Fruit fly (Drosophila melanogaster) whole organism, embryonic: Measurements from ENCODE around the gene mRpL27.

ENCODE experiments used
- Antp ChIP-seq: fragments of 200-800 bp; sonication (Bioruptor generic); optimal IDR thresholded peaks from 3 replicates; lab custom pipeline; 2016; ENCODE audit warnings: missing biosample characterization, missing genetic modification characterization
- Asciz ChIP-seq: fragments of 200-800 bp; sonication (Bioruptor generic); optimal IDR thresholded peaks from 2 replicates; lab custom pipeline; 2017; ENCODE audit warnings: missing biosample characterization, mild to moderate bottlenecking, missing genetic modification characterization, missing genetic modification reagents
- Awh ChIP-seq: fragments of 200-800 bp; sonication (Bioruptor generic); IDR thresholded peaks from 2 replicates; pipeline ENCODE4, ENCODE4 v1.3.6; 2022; ENCODE audit warnings: missing biosample characterization, missing genetic modification characterization
- Bdp1 ChIP-seq: fragments of 200-800 bp; sonication (Bioruptor generic); optimal IDR thresholded peaks from 3 replicates; lab custom pipeline; 2016; ENCODE audit warnings: missing biosample characterization, missing genetic modification characterization
- CG11560 ChIP-seq: fragments of 200-800 bp; sonication (Bioruptor generic); IDR thresholded peaks from 3 replicates; pipeline ENCODE4 v1.3.6; 2022; ENCODE audit warnings: missing biosample characterization, missing genetic modification characterization
- CG11695 ChIP-seq: fragments of 200-800 bp; sonication (Bioruptor generic); IDR thresholded peaks from 3 replicates; pipeline ENCODE4 v1.3.6; 2022; ENCODE audit warnings: missing biosample characterization, missing genetic modification characterization
- CG12744 ChIP-seq: fragments of 200-800 bp; sonication (Bioruptor generic); optimal IDR thresholded peaks from 2 replicates; lab custom pipeline; 2016; ENCODE audit warnings: missing biosample characterization, missing genetic modification characterization
- CG17186 ChIP-seq: fragments of 200-800 bp; sonication (Bioruptor generic); optimal IDR thresholded peaks from 3 replicates; lab custom pipeline; 2017; ENCODE audit warnings: missing biosample characterization, missing genetic modification reagents, missing genetic modification characterization
- CG17359 ChIP-seq: fragments of 200-800 bp; sonication (Bioruptor generic); optimal IDR thresholded peaks from 3 replicates; lab custom pipeline; 2018; ENCODE audit warnings: missing biosample characterization, mild to moderate bottlenecking, missing genetic modification characterization, moderate library complexity
- CG17912 ChIP-seq: fragments of 200-800 bp; sonication (Bioruptor generic); optimal IDR thresholded peaks from 2 replicates; lab custom pipeline; 2018; ENCODE audit warnings: missing biosample characterization, mild to moderate bottlenecking, missing genetic modification characterization
- CG1832 ChIP-seq: fragments of 200-800 bp; sonication (Bioruptor generic); optimal IDR thresholded peaks from 2 replicates; lab custom pipeline; 2017; ENCODE audit warnings: missing biosample characterization, mild to moderate bottlenecking, missing genetic modification characterization, inconsistent platforms
- CG3726 ChIP-seq: fragments of 200-800 bp; sonication (Bioruptor generic); IDR thresholded peaks from 3 replicates; pipeline ENCODE4, ENCODE4 v1.3.6; 2022; ENCODE audit warnings: missing biosample characterization, missing genetic modification characterization
- CG3847 ChIP-seq: fragments of 200-800 bp; sonication (Bioruptor generic); IDR thresholded peaks from 2 replicates; pipeline ENCODE4 v1.3.6; 2022; ENCODE audit warnings: missing biosample characterization, missing genetic modification characterization
- CG4617 ChIP-seq: fragments of 200-800 bp; sonication (Bioruptor generic); optimal IDR thresholded peaks from 3 replicates; lab custom pipeline; 2016; ENCODE audit warnings: missing biosample characterization, missing genetic modification characterization, borderline replicate concordance
- CG6683 ChIP-seq: fragments of 200-800 bp; sonication (Bioruptor generic); optimal IDR thresholded peaks from 2 replicates; lab custom pipeline; 2017; ENCODE audit warnings: missing biosample characterization, mild to moderate bottlenecking, missing genetic modification characterization, missing genetic modification reagents
- CG6791 ChIP-seq: fragments of 200-800 bp; sonication (Bioruptor generic); IDR thresholded peaks from 3 replicates; pipeline ENCODE4 v1.3.6; 2022; ENCODE audit warnings: missing biosample characterization, missing genetic modification characterization; ENCODE audit not compliant: partially characterized antibody
- CG7372 ChIP-seq: fragments of 200-800 bp; sonication (Bioruptor generic); IDR thresholded peaks from 2 replicates; pipeline ENCODE4 v1.3.6; 2022; ENCODE audit warnings: missing biosample characterization, missing genetic modification characterization
- CG8359 ChIP-seq: fragments of 200-800 bp; sonication (Bioruptor generic); optimal IDR thresholded peaks from 2 replicates; lab custom pipeline; 2017; ENCODE audit warnings: missing biosample characterization, mild to moderate bottlenecking, missing genetic modification characterization, borderline replicate concordance
- Camta ChIP-seq: fragments of 200-800 bp; sonication (Bioruptor generic); optimal IDR thresholded peaks from 2 replicates; lab custom pipeline; 2016; ENCODE audit warnings: missing biosample characterization, missing genetic modification characterization
- CoRest ChIP-seq: fragments of 200-800 bp; sonication (Bioruptor generic); optimal IDR thresholded peaks from 3 replicates; lab custom pipeline; 2018; ENCODE audit warnings: missing biosample characterization, mild to moderate bottlenecking, missing genetic modification characterization, moderate library complexity
- Dbx ChIP-seq: fragments of 200-800 bp; sonication (Bioruptor generic); IDR thresholded peaks from 3 replicates; pipeline ENCODE4 v1.3.6; 2022; ENCODE audit warnings: missing biosample characterization, missing genetic modification characterization
- Dll ChIP-seq: fragments of 200-800 bp; sonication (Bioruptor generic); IDR thresholded peaks from 4 replicates; pipeline ENCODE4 v1.3.6; 2022; ENCODE audit warnings: missing biosample characterization, missing genetic modification characterization; ENCODE audit not compliant: partially characterized antibody
- Doc3 ChIP-seq: fragments of 200-800 bp; sonication (Bioruptor generic); IDR thresholded peaks from 3 replicates; pipeline ENCODE4 v1.3.6; 2022; ENCODE audit warnings: missing biosample characterization, missing genetic modification characterization; ENCODE audit not compliant: partially characterized antibody
- Fer1 ChIP-seq: fragments of 200-800 bp; sonication (Bioruptor generic); optimal IDR thresholded peaks from 2 replicates; lab custom pipeline; 2017; ENCODE audit warnings: missing biosample characterization, mild to moderate bottlenecking, missing genetic modification characterization
- Hey ChIP-seq: fragments of 200-800 bp; sonication (Bioruptor generic); optimal IDR thresholded peaks from 3 replicates; lab custom pipeline; 2018; ENCODE audit warnings: missing biosample characterization, mild to moderate bottlenecking, missing genetic modification characterization
- Hr3 ChIP-seq: fragments of 200-800 bp; sonication (Bioruptor generic); optimal IDR thresholded peaks from 3 replicates; lab custom pipeline; 2016; ENCODE audit warnings: missing biosample characterization, missing genetic modification characterization
- Hsf ChIP-seq: fragments of 200-800 bp; sonication (Bioruptor generic); optimal IDR thresholded peaks from 3 replicates; lab custom pipeline; 2016; ENCODE audit warnings: missing biosample characterization, missing genetic modification characterization
- NC2α ChIP-seq: fragments of 200-800 bp; sonication (Bioruptor generic); optimal IDR thresholded peaks from 2 replicates; lab custom pipeline; 2016; ENCODE audit warnings: missing biosample characterization, missing genetic modification characterization
- NFAT ChIP-seq: fragments of 200-800 bp; sonication (Bioruptor generic); IDR thresholded peaks from 2 replicates; pipeline ENCODE4 v1.3.6; 2022; ENCODE audit warnings: missing biosample characterization, missing genetic modification characterization
- Six4 ChIP-seq: fragments of 200-800 bp; sonication (Bioruptor generic); optimal IDR thresholded peaks from 2 replicates; lab custom pipeline; 2016; ENCODE audit warnings: missing biosample characterization, missing genetic modification characterization
- Sry-β ChIP-seq: fragments of 200-800 bp; sonication (Bioruptor generic); optimal IDR thresholded peaks from 2 replicates; lab custom pipeline; 2018; ENCODE audit warnings: missing biosample characterization, mild to moderate bottlenecking, missing genetic modification characterization, moderate library complexity
- YL-1 ChIP-seq: fragments of 200-800 bp; sonication (Bioruptor generic); optimal IDR thresholded peaks from 3 replicates; lab custom pipeline; 2017; ENCODE audit warnings: missing biosample characterization, mild to moderate bottlenecking, missing genetic modification characterization
- ato ChIP-seq: fragments of 200-800 bp; sonication (Bioruptor generic); IDR thresholded peaks from 2 replicates; pipeline ENCODE4 v1.3.6; 2022; ENCODE audit warnings: missing biosample characterization, missing genetic modification characterization; ENCODE audit not compliant: partially characterized antibody
- bowl ChIP-seq: fragments of 200-800 bp; sonication (Bioruptor generic); IDR thresholded peaks from 2 replicates; pipeline ENCODE4 v1.3.6; 2022; ENCODE audit warnings: missing biosample characterization, missing genetic modification characterization
- br ChIP-seq: fragments of >200 bp; optimal IDR thresholded peaks from 2 replicates; lab custom pipeline; 2017
- croc ChIP-seq: fragments of 200-800 bp; sonication (Bioruptor generic); conservative IDR thresholded peaks from 3 replicates; pipeline ENCODE4 v1.3.6; 2022; ENCODE audit warnings: missing biosample characterization, missing genetic modification characterization
- dm ChIP-seq: fragments of 200-800 bp; sonication (Bioruptor generic); optimal IDR thresholded peaks from 3 replicates; lab custom pipeline; 2016; ENCODE audit warnings: missing biosample characterization, missing genetic modification characterization
- dpn ChIP-seq, 2 experiments: fragments of 200-800 bp; sonication (Bioruptor generic); optimal IDR thresholded peaks; 3 replicates each; lab custom pipeline; 2016; ENCODE audit warnings: missing biosample characterization in 2 of 2, missing genetic modification characterization in 2 of 2
- fd3F ChIP-seq: fragments of 200-800 bp; sonication (Bioruptor generic); optimal IDR thresholded peaks from 2 replicates; lab custom pipeline; 2018; ENCODE audit warnings: missing biosample characterization, mild to moderate bottlenecking, missing genetic modification characterization, moderate library complexity
- kay ChIP-seq: fragments of 200-800 bp; sonication (Bioruptor generic); optimal IDR thresholded peaks from 2 replicates; lab custom pipeline; 2016; ENCODE audit warnings: missing biosample characterization, missing genetic modification characterization
- ken ChIP-seq: fragments of 200-800 bp; sonication (Bioruptor generic); IDR thresholded peaks from 3 replicates; pipeline ENCODE4 v1.3.6; 2022; ENCODE audit warnings: missing biosample characterization, missing genetic modification characterization
- klu ChIP-seq: fragments of 200-800 bp; sonication (Bioruptor generic); IDR thresholded peaks from 2 replicates; pipeline ENCODE4 v1.3.6; 2022; ENCODE audit warnings: missing biosample characterization, missing genetic modification characterization
- mld ChIP-seq: fragments of 200-800 bp; sonication (Bioruptor generic); IDR thresholded peaks from 3 replicates; pipeline ENCODE4 v1.3.6; 2022; ENCODE audit warnings: missing biosample characterization, missing genetic modification characterization; ENCODE audit not compliant: partially characterized antibody
- nmo ChIP-seq: fragments of 200-800 bp; sonication (Bioruptor generic); optimal IDR thresholded peaks from 2 replicates; lab custom pipeline; 2018; ENCODE audit warnings: missing biosample characterization, mild to moderate bottlenecking, missing genetic modification characterization, moderate library complexity
- row ChIP-seq: fragments of 200-800 bp; sonication (Bioruptor generic); IDR thresholded peaks from 3 replicates; pipeline ENCODE4 v1.3.6; 2022; ENCODE audit warnings: missing biosample characterization, missing genetic modification characterization
- scrt ChIP-seq: fragments of 200-800 bp; sonication (Bioruptor generic); optimal IDR thresholded peaks from 2 replicates; lab custom pipeline; 2018; ENCODE audit warnings: missing biosample characterization, mild to moderate bottlenecking, missing genetic modification characterization, moderate library complexity
- twi ChIP-seq: fragments of 200-800 bp; optimal IDR thresholded peaks from 2 replicates; lab custom pipeline; 2019; ENCODE audit warnings: missing biosample characterization, mild to moderate bottlenecking, missing genetic modification characterization, moderate library complexity
- vvl ChIP-seq: fragments of 200-800 bp; sonication (Bioruptor generic); IDR thresholded peaks from 2 replicates; pipeline ENCODE4 v1.3.6; 2022; ENCODE audit warnings: missing biosample characterization, missing genetic modification characterization
- wek ChIP-seq: fragments of 200-800 bp; sonication (Bioruptor generic); optimal IDR thresholded peaks from 3 replicates; lab custom pipeline; 2018; ENCODE audit warnings: missing biosample characterization, mild to moderate bottlenecking, missing genetic modification characterization, moderate library complexity
- zen ChIP-seq: fragments of 200-800 bp; sonication (Bioruptor generic); optimal IDR thresholded peaks from 3 replicates; lab custom pipeline; 2018; ENCODE audit warnings: missing biosample characterization, mild to moderate bottlenecking, missing genetic modification characterization, moderate library complexity
- zf30C ChIP-seq: fragments of 200-800 bp; sonication (Bioruptor generic); optimal IDR thresholded peaks from 3 replicates; lab custom pipeline; 2018; ENCODE audit warnings: missing biosample characterization, mild to moderate bottlenecking, missing genetic modification characterization

The mRpL27 gene

DNA sequence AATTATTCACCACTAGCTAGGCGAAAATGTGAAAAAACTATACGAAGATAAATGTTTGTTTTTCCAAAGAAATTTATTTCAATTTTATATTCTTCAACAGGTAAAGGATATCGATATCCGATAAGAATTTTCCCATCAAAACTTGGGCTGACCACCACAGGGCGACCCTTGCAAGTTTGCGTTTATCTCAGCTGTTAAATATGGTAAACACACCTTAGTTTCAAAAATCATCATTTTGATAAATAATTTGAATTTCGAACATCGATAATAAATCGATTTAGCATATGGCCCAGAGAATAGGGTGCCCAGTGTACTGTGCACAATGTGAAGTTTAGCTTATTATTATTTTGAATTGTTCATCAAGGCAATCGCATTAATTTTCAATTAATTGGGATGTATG is 3.9 kb upstream of the mRpL27 start, which contains the start of the genes CG15443 and Paris (continued):
- TF ChIP-seq CG6683 (GFP tag; lab: Kevin White, UChicago): no peak
- TF ChIP-seq Bdp1 (GFP tag; lab: Kevin White, UChicago): no peak
- peak; percentile 2 for TF ChIP-seq Sry-β (GFP tag; lab: Kevin White, UChicago)
- no peak for TF ChIP-seq Asciz (GFP tag; lab: Kevin White, UChicago)
- TF ChIP-seq row (GFP tag; lab: Robert Waterston, UW): peak; percentile 34; the same call in 1 of the 3 replicates
- no peak for TF ChIP-seq Antp (GFP tag; lab: Kevin White, UChicago)
- TF ChIP-seq br: no peak
- TF ChIP-seq Fer1: no peak
- peak; percentile 57 for TF ChIP-seq vvl (GFP tag; lab: Robert Waterston, UW)
- TF ChIP-seq CG11560 (tag; lab: Robert Waterston, UW): no peak
- no peak for TF ChIP-seq Dbx (GFP tag; lab: Robert Waterston, UW)
- peak; percentile 39 for TF ChIP-seq CoRest (tag; lab: Kevin White, UChicago)
- peak; percentile 43 for TF ChIP-seq wek (GFP tag; lab: Kevin White, UChicago)
- no peak for TF ChIP-seq kay (GFP tag; lab: Kevin White, UChicago)
- TF ChIP-seq dpn (GFP tag; optimal IDR thresholded peaks at IDR 0.05; lab: Kevin White, UChicago): no peak
- TF ChIP-seq twi (tag; lab: Kevin White, UChicago): peak; percentile 7
- no peak for TF ChIP-seq bowl
- no peak for TF ChIP-seq CG11695 (GFP tag; lab: Robert Waterston, UW)
- TF ChIP-seq dm (GFP tag; lab: Kevin White, UChicago): peak; percentile 35
- TF ChIP-seq CG3847: no peak
- TF ChIP-seq nmo (GFP tag; lab: Kevin White, UChicago): peak; percentile 21
- peak; percentile 28 for TF ChIP-seq CG17359 (tag; lab: Kevin White, UChicago)
- no peak for TF ChIP-seq croc (GFP tag; lab: Robert Waterston, UW)
- TF ChIP-seq Awh (GFP tag; lab: Robert Waterston, UW): no peak
- peak; percentile 40; the same call in 1 of the 3 replicates for TF ChIP-seq Doc3 (GFP tag; lab: Robert Waterston, UW)
- no peak for TF ChIP-seq ken (GFP tag; lab: Robert Waterston, UW)
- TF ChIP-seq scrt (GFP tag; lab: Kevin White, UChicago): peak; percentile 94
- TF ChIP-seq CG7372 (GFP tag; lab: Robert Waterston, UW): no peak
- TF ChIP-seq CG1832: no peak
- TF ChIP-seq fd3F (GFP tag; lab: Kevin White, UChicago): no peak
- peak; percentile 50 for TF ChIP-seq zen (tag; lab: Kevin White, UChicago)
- TF ChIP-seq NC2α: no peak
- no peak for TF ChIP-seq klu (GFP tag; lab: Robert Waterston, UW)
- TF ChIP-seq CG3726 (GFP tag; lab: Robert Waterston, UW): no peak
- TF ChIP-seq CG4617 (GFP tag; lab: Kevin White, UChicago): no peak
- TF ChIP-seq Dll (GFP tag; lab: Robert Waterston, UW): peak; percentile 45; the same call in 2 of the 4 replicates
- TF ChIP-seq CG8359: no peak
- TF ChIP-seq Hey (tag; lab: Kevin White, UChicago): no peak
- no peak for TF ChIP-seq YL-1 (GFP tag; lab: Kevin White, UChicago)
- no peak for TF ChIP-seq Hr3 (GFP tag; lab: Kevin White, UChicago)
- peak; percentile 61 for TF ChIP-seq CG17186
- TF ChIP-seq Hsf: no peak
- peak; percentile 96 for TF ChIP-seq CG6791
- no peak for TF ChIP-seq CG17912
- TF ChIP-seq Six4: no peak
- TF ChIP-seq NFAT (GFP tag; lab: Robert Waterston, UW): no peak
- no peak for TF ChIP-seq Camta (GFP tag; lab: Kevin White, UChicago)
- TF ChIP-seq zf30C (GFP tag; lab: Kevin White, UChicago): no peak
- peak; percentile 87 for TF ChIP-seq ato
- TF ChIP-seq mld (GFP tag; lab: Robert Waterston, UW): peak; percentile 98
- no peak for TF ChIP-seq CG12744 (GFP tag; lab: Kevin White, UChicago)
